Worm (Caenorhabditis elegans): ENCODE results near the gene bre-5.

bre-5 gene

DNA sequence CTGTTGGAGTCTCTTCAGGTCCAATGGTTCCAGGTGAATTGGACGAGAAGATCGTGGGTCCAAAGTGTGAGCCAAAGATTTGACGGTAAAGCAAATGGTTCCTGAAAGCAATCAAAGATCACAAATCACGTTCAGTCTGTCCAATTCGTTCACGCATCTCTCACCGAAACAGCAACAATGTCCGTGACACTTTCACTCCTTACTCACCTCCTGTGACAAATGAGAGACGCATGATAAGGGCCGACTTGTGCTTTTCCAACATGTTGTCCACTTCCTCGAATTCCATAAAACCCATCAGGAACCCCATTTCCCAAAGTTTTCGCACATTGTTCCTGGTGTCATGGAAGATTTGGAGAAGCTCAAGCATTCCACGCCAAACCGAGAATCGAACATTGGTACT lies 10.6 kb downstream of the bre-5 start:
- TF ChIP-seq nhr-11 (tag; optimal IDR thresholded peaks at IDR 0.05), result no peak

- TF ChIP-seq ama-1 (optimal IDR thresholded peaks at IDR 0.05) (peak; percentile 60), pha-2 (tag; optimal IDR thresholded peaks at IDR 0.05) (no peak), ceh-31 (tag; optimal IDR thresholded peaks at IDR 0.05) (no peak)
These were observed 14.1 kb downstream of the bre-5 start for ce11 chrIV:12036924-12037323.

DNA sequence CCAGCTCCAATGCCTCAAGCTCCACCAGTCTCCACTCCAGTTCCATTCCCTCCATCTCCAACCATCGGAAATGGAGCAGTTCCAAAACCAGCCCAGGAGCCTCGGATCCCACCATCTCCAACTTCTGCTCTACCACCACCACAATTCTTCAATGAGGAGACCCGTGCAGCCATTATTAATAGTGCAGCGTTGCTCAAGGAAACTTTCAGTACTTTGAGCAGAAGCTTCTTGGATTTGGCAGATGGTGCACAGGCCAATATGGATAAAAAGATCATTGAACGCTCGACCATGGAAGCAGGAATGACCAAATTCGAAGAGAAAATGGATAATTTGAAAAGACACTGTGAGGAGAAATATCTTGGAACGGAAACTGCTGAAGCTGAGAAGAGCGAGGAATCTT lies 15.6 kb downstream of the bre-5 start:
- TF ChIP-seq ama-1 (optimal IDR thresholded peaks at IDR 0.05) (no peak), fkh-6 (tag; optimal IDR thresholded peaks at IDR 0.05) (no peak), ceh-9 (tag; optimal IDR thresholded peaks at IDR 0.05) (no peak), ceh-19 (GFP tag; optimal IDR thresholded peaks at IDR 0.05) (no peak), sox-2 (GFP tag; IDR thresholded peaks at IDR 0.05) (no peak), ceh-45 (GFP tag; IDR thresholded peaks at IDR 0.05) (no peak), syd-9 (tag; optimal IDR thresholded peaks at IDR 0.05) (no peak)

DNA sequence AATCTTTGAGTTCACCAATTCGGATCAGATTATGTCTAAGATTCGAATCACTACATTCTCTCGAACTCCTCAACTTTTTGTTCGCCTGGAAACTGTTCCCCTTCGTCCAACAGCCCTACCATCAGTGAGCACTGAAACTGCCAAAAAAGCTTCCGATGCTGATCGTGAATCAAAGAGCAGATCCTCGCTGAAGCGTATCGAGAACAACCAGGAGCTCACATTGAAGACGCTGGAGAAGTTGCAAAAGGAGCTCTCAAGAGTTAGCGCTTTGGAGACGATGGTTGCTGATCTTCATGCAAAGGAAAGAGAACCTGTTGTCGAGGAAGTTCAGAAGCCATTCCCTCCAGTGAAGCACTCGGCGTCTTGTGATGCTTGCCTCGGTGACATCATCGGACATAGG lies 16.2 kb downstream of the bre-5 start:
- TF ChIP-seq pqm-1 (tag; optimal IDR thresholded peaks at IDR 0.05), result no peak

DNA sequence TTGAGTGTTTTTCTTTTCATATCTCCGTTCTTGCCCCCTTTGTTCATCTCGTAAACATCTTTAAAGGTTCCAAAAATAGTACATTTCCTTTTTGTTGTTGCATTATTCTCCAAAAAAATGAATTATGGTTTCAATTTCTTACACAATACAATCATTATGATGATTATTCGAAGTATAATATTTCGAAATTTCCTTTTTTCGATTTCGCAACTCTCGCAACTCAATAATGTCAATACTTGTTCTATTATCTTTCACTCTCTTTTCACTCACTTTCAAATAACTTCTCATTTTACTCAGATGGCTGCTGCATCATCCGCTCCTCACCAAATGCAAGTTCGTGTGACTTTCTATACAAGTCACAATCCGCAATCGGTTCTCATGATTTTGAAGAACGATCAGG lies 17.0 kb downstream of the bre-5 start, which contains the start of gene sqst-1:
Gene sqst-1 (plus strand): TSS at position 298 of the 400 bp plus-strand sequence.
- TF ChIP-seq pha-4 (tag; optimal IDR thresholded peaks at IDR 0.05), result no peak
- no peak for TF ChIP-seq nfya-1 (tag; optimal IDR thresholded peaks at IDR 0.05)
- no peak for TF ChIP-seq nhr-11 (tag; optimal IDR thresholded peaks at IDR 0.05)
- TF ChIP-seq pax-1 (tag; optimal IDR thresholded peaks at IDR 0.05), result no peak
- no peak for TF ChIP-seq unc-42 (tag; optimal IDR thresholded peaks at IDR 0.05)
- TF ChIP-seq tbx-2 (tag; optimal IDR thresholded peaks at IDR 0.05), result no peak
- no peak for TF ChIP-seq elt-4 (tag; optimal IDR thresholded peaks at IDR 0.05)
- no peak for TF ChIP-seq ceh-45 (GFP tag; IDR thresholded peaks at IDR 0.05)
- no peak for TF ChIP-seq fkh-6 (tag; optimal IDR thresholded peaks at IDR 0.05)
- no peak for TF ChIP-seq syd-9 (tag; optimal IDR thresholded peaks at IDR 0.05)
- TF ChIP-seq npax-4 (tag; optimal IDR thresholded peaks at IDR 0.05), result no peak
- no peak for TF ChIP-seq ahr-1 (tag; optimal IDR thresholded peaks at IDR 0.05)
- TF ChIP-seq C08G9.2 (tag; optimal IDR thresholded peaks at IDR 0.05), result no peak
- TF ChIP-seq dmd-4 (tag; optimal IDR thresholded peaks at IDR 0.05; ENCODE audit: borderline replicate concordance), result no peak
- no peak for TF ChIP-seq ref-2 (tag; optimal IDR thresholded peaks at IDR 0.05)
- no peak for TF ChIP-seq odd-2 (tag; optimal IDR thresholded peaks at IDR 0.05)
- TF ChIP-seq C38D4.7 (GFP tag; optimal IDR thresholded peaks at IDR 0.05), result no peak
- TF ChIP-seq ceh-18 (tag; optimal IDR thresholded peaks at IDR 0.05), result no peak

DNA sequence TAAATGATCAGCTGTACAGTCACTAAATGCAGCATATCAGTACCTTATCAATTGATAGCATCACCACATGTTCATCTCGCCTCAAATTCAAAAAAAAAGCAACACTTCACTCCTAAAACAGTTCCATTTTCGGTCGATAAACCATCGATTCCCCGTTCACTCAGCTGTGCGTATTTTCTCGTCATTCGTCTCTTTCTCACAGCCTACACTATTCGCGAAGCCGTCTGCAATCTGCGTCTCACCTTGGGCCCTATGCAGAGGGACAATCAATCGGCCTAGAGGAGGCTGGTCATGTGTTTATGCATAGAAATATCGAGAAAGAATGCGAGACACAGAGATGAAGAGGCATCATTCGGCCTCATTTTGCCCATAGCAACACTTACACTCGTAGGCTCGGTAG lies 18.6 kb downstream of the bre-5 start:
- TF ChIP-seq nfya-1 (tag; optimal IDR thresholded peaks at IDR 0.05), result peak; percentile 84
- TF ChIP-seq dve-1 (tag; optimal IDR thresholded peaks at IDR 0.05), result peak; percentile 63
- TF ChIP-seq tbx-2 (tag; optimal IDR thresholded peaks at IDR 0.05), result peak; percentile 64
- TF ChIP-seq ceh-22 (tag; optimal IDR thresholded peaks at IDR 0.05), result peak; percentile 81
- peak; percentile 75 for TF ChIP-seq ceh-31 (tag; optimal IDR thresholded peaks at IDR 0.05)
- peak; percentile 59 for TF ChIP-seq ceh-34 (tag; optimal IDR thresholded peaks at IDR 0.05)
- no peak for TF ChIP-seq ceh-24 (tag; optimal IDR thresholded peaks at IDR 0.05)
- TF ChIP-seq ref-2 (tag; optimal IDR thresholded peaks at IDR 0.05), result peak; percentile 86
- peak; percentile 3 for TF ChIP-seq F13H6.1 (tag; optimal IDR thresholded peaks at IDR 0.05)
- no peak for TF ChIP-seq ceh-14 (tag; optimal IDR thresholded peaks at IDR 0.05)
- TF ChIP-seq eyg-1 (tag; optimal IDR thresholded peaks at IDR 0.05), result no peak
- peak; percentile 79 for TF ChIP-seq ceh-48 (tag; optimal IDR thresholded peaks at IDR 0.05)
- TF ChIP-seq madf-2 (tag; optimal IDR thresholded peaks at IDR 0.05), result peak; percentile 45
- TF ChIP-seq ahr-1 (tag; optimal IDR thresholded peaks at IDR 0.05), result no peak
- TF ChIP-seq pros-1 (tag; optimal IDR thresholded peaks at IDR 0.05), result peak; percentile 35
- peak; percentile 73 for TF ChIP-seq unc-55 (GFP tag; optimal IDR thresholded peaks at IDR 0.05)
- peak; percentile 74 for TF ChIP-seq elt-2 (tag; optimal IDR thresholded peaks at IDR 0.05)
- peak; percentile 26 for TF ChIP-seq pax-1 (tag; optimal IDR thresholded peaks at IDR 0.05)
- peak; percentile 98 for TF ChIP-seq hlh-30 (tag; optimal IDR thresholded peaks at IDR 0.05; ENCODE audit: insufficient read depth)
- TF ChIP-seq ceh-18 (tag; optimal IDR thresholded peaks at IDR 0.05), result peak; percentile 52
- peak; percentile 20 for TF ChIP-seq unc-42 (tag; optimal IDR thresholded peaks at IDR 0.05)
- peak; percentile 64 for TF ChIP-seq ceh-2 (tag; optimal IDR thresholded peaks at IDR 0.05)
- peak; percentile 48 for TF ChIP-seq rnt-1 (tag; optimal IDR thresholded peaks at IDR 0.05)
- peak; percentile 14 for TF ChIP-seq sdc-2 (tag; optimal IDR thresholded peaks at IDR 0.05)
- TF ChIP-seq ama-1 (optimal IDR thresholded peaks at IDR 0.05), result peak; percentile 70
- TF ChIP-seq lim-6 (tag; optimal IDR thresholded peaks at IDR 0.05), result no peak
- no peak for TF ChIP-seq gmeb-2 (tag; optimal IDR thresholded peaks at IDR 0.05)
